Fruit fly (Drosophila melanogaster) whole organism, embryonic: ENCODE results near the gene NimC1.

ENCODE experiments used
- Abd-B ChIP-seq: fragments of 200-800 bp; sonication (Bioruptor generic); optimal IDR thresholded peaks from 2 replicates; lab custom pipeline; 2018; ENCODE audit warnings: missing biosample characterization, mild to moderate bottlenecking, missing genetic modification characterization, moderate library complexity
- Blimp-1 ChIP-seq: fragments of 200-800 bp; sonication (Bioruptor generic); optimal IDR thresholded peaks from 3 replicates; lab custom pipeline; 2018; ENCODE audit warnings: missing biosample characterization, missing genetic modification characterization, mild to moderate bottlenecking, moderate library complexity, missing genetic modification reagents
- Bteb2 ChIP-seq: fragments of 200-800 bp; sonication (Bioruptor generic); optimal IDR thresholded peaks from 2 replicates; lab custom pipeline; 2016; ENCODE audit warnings: missing biosample characterization, missing genetic modification characterization
- CG11456 ChIP-seq: fragments of 200-800 bp; sonication (Bioruptor generic); IDR thresholded peaks from 3 replicates; pipeline ENCODE4 v1.3.6; 2022; ENCODE audit warnings: missing biosample characterization, missing genetic modification characterization
- CG12071 ChIP-seq: fragments of 200-800 bp; sonication (Bioruptor generic); optimal IDR thresholded peaks from 3 replicates; lab custom pipeline; 2018; ENCODE audit warnings: missing biosample characterization, mild to moderate bottlenecking, missing genetic modification characterization
- CG12236 ChIP-seq: fragments of 200-800 bp; sonication (Bioruptor generic); optimal IDR thresholded peaks from 2 replicates; lab custom pipeline; 2016; ENCODE audit warnings: missing biosample characterization, missing genetic modification characterization
- CG14014 ChIP-seq: fragments of 200-800 bp; sonication (Bioruptor generic); IDR thresholded peaks from 2 replicates; pipeline ENCODE4 v1.3.6; 2022; ENCODE audit warnings: missing biosample characterization, missing genetic modification characterization
- CG18011 ChIP-seq: fragments of 200-800 bp; sonication (Bioruptor generic); optimal IDR thresholded peaks from 2 replicates; lab custom pipeline; 2017; ENCODE audit warnings: missing biosample characterization, missing genetic modification characterization, mild to moderate bottlenecking, moderate library complexity, missing genotype
- CG7745 ChIP-seq: fragments of 200-800 bp; sonication (Bioruptor generic); optimal IDR thresholded peaks from 2 replicates; lab custom pipeline; 2018; ENCODE audit warnings: missing biosample characterization, mild to moderate bottlenecking, missing genetic modification characterization, moderate library complexity
- CG9215 ChIP-seq: fragments of 200-800 bp; sonication (Bioruptor generic); IDR thresholded peaks from 2 replicates; pipeline ENCODE4 v1.3.6; 2022; ENCODE audit warnings: missing biosample characterization, missing genetic modification characterization
- CG9727 ChIP-seq: fragments of 200-800 bp; sonication (Bioruptor generic); optimal IDR thresholded peaks from 3 replicates; lab custom pipeline; 2017; ENCODE audit warnings: missing biosample characterization, mild to moderate bottlenecking, missing genetic modification characterization
- CG9817 ChIP-seq: fragments of 200-800 bp; sonication (Bioruptor generic); optimal IDR thresholded peaks from 2 replicates; lab custom pipeline; 2018; ENCODE audit warnings: missing biosample characterization, mild to moderate bottlenecking, missing genetic modification characterization, moderate library complexity
- Dad ChIP-seq: fragments of 200-800 bp; sonication (Bioruptor generic); optimal IDR thresholded peaks from 3 replicates; lab custom pipeline; 2016; ENCODE audit warnings: missing biosample characterization, missing genetic modification characterization
- Dek ChIP-seq: fragments of 200-800 bp; sonication (Bioruptor generic); optimal IDR thresholded peaks from 3 replicates; lab custom pipeline; 2019; ENCODE audit warnings: missing biosample characterization, mild to moderate bottlenecking, missing genetic modification characterization, moderate library complexity
- Drgx ChIP-seq: fragments of 200-800 bp; sonication (Bioruptor generic); IDR thresholded peaks from 2 replicates; pipeline ENCODE4 v1.3.6; 2022; ENCODE audit warnings: missing biosample characterization, missing genetic modification characterization
- Ets65A ChIP-seq: fragments of 200-800 bp; sonication (Bioruptor generic); peaks from one replicate; lab custom pipeline; 2016; ENCODE audit warnings: missing biosample characterization, missing genetic modification characterization
- HHEX ChIP-seq: fragments of 200-800 bp; sonication (Bioruptor generic); optimal IDR thresholded peaks from 3 replicates; lab custom pipeline; 2017; ENCODE audit warnings: missing biosample characterization, mild to moderate bottlenecking, missing genetic modification characterization, missing genetic modification reagents
- Jarid2 ChIP-seq: fragments of 200-800 bp; sonication (Bioruptor generic); optimal IDR thresholded peaks from 3 replicates; lab custom pipeline; 2017; ENCODE audit warnings: mild to moderate bottlenecking, missing biosample characterization, missing genetic modification reagents, missing genetic modification characterization
- NC2β ChIP-seq: fragments of 200-800 bp; sonication (Bioruptor generic); optimal IDR thresholded peaks from 2 replicates; lab custom pipeline; 2016; ENCODE audit warnings: missing biosample characterization, missing genetic modification characterization
- Optix ChIP-seq: fragments of 200-800 bp; sonication (Bioruptor generic); IDR thresholded peaks from 3 replicates; pipeline ENCODE4 v1.3.6; 2022; ENCODE audit warnings: missing biosample characterization, missing genetic modification characterization
- Ravus ChIP-seq: fragments of 200-800 bp; sonication (Bioruptor generic); IDR thresholded peaks from 2 replicates; pipeline ENCODE4 v1.3.6; 2022; ENCODE audit warnings: missing biosample characterization, missing genetic modification characterization
- Rx ChIP-seq: fragments of 200-800 bp; sonication (Bioruptor generic); IDR thresholded peaks from 2 replicates; pipeline ENCODE4 v1.3.6; 2022; ENCODE audit warnings: missing biosample characterization, missing genetic modification characterization
- ac ChIP-seq: fragments of 200-800 bp; sonication (Bioruptor generic); optimal IDR thresholded peaks from 3 replicates; lab custom pipeline; 2017; ENCODE audit warnings: missing biosample characterization, mild to moderate bottlenecking, missing genetic modification characterization
- al ChIP-seq: fragments of 200-800 bp; sonication (Bioruptor generic); IDR thresholded peaks from 2 replicates; pipeline ENCODE4 v1.3.6; 2022; ENCODE audit warnings: missing biosample characterization, missing genetic modification characterization
- bcd ChIP-seq: fragments of 200-800 bp; sonication (Bioruptor generic); optimal IDR thresholded peaks from 2 replicates; lab custom pipeline; 2017; ENCODE audit warnings: missing biosample characterization, mild to moderate bottlenecking, missing genetic modification characterization
- chn ChIP-seq: fragments of 200-800 bp; sonication (Bioruptor generic); optimal IDR thresholded peaks from 2 replicates; lab custom pipeline; 2016; ENCODE audit warnings: missing biosample characterization, missing genetic modification characterization
- gt ChIP-seq: fragments of 200-800 bp; sonication (Bioruptor generic); IDR thresholded peaks from 2 replicates; pipeline ENCODE4 v1.3.6; 2022; ENCODE audit warnings: missing biosample characterization, missing genetic modification characterization
- lab ChIP-seq: fragments of 200-800 bp; sonication (Bioruptor generic); optimal IDR thresholded peaks from 3 replicates; lab custom pipeline; 2017; ENCODE audit warnings: missing biosample characterization, missing genetic modification characterization, mild to moderate bottlenecking, moderate library complexity, missing genetic modification reagents
- pfk ChIP-seq: fragments of 200-800 bp; sonication (Bioruptor generic); optimal IDR thresholded peaks from 2 replicates; lab custom pipeline; 2018; ENCODE audit warnings: missing biosample characterization, mild to moderate bottlenecking, missing genetic modification characterization, moderate library complexity
- ranshi ChIP-seq: fragments of 200-800 bp; sonication (Bioruptor generic); IDR thresholded peaks from 2 replicates; pipeline ENCODE4 v1.3.6; 2022; ENCODE audit warnings: missing biosample characterization, missing genetic modification characterization
- schlank ChIP-seq: fragments of 200-800 bp; sonication (Bioruptor generic); optimal IDR thresholded peaks from 2 replicates; lab custom pipeline; 2018; ENCODE audit warnings: missing biosample characterization, mild to moderate bottlenecking, missing genetic modification characterization
- sens ChIP-seq: fragments of 200-800 bp; sonication (Bioruptor generic); peaks from one replicate; lab custom pipeline; 2016; ENCODE audit warnings: missing biosample characterization, missing genetic modification characterization
- stwl ChIP-seq: fragments of 200-800 bp; sonication (Bioruptor generic); optimal IDR thresholded peaks from 3 replicates; lab custom pipeline; 2018; ENCODE audit warnings: missing biosample characterization, mild to moderate bottlenecking, missing genetic modification characterization, moderate library complexity
- tna ChIP-seq: fragments of 200-800 bp; sonication (Bioruptor generic); IDR thresholded peaks from 2 replicates; pipeline ENCODE4 v1.3.6; 2022; ENCODE audit warnings: missing biosample characterization, missing genetic modification characterization; ENCODE audit not compliant: partially characterized antibody
- trh ChIP-seq: fragments of 200-800 bp; sonication (Bioruptor generic); optimal IDR thresholded peaks from 2 replicates; lab custom pipeline; 2016; ENCODE audit warnings: missing biosample characterization, missing genetic modification characterization
- tx ChIP-seq: fragments of 200-800 bp; sonication (Bioruptor generic); optimal IDR thresholded peaks from 2 replicates; lab custom pipeline; 2016; ENCODE audit warnings: missing biosample characterization, missing genetic modification characterization
- zen ChIP-seq: fragments of 200-800 bp; sonication (Bioruptor generic); optimal IDR thresholded peaks from 3 replicates; lab custom pipeline; 2018; ENCODE audit warnings: missing biosample characterization, mild to moderate bottlenecking, missing genetic modification characterization, moderate library complexity

Gene NimC1

DNA sequence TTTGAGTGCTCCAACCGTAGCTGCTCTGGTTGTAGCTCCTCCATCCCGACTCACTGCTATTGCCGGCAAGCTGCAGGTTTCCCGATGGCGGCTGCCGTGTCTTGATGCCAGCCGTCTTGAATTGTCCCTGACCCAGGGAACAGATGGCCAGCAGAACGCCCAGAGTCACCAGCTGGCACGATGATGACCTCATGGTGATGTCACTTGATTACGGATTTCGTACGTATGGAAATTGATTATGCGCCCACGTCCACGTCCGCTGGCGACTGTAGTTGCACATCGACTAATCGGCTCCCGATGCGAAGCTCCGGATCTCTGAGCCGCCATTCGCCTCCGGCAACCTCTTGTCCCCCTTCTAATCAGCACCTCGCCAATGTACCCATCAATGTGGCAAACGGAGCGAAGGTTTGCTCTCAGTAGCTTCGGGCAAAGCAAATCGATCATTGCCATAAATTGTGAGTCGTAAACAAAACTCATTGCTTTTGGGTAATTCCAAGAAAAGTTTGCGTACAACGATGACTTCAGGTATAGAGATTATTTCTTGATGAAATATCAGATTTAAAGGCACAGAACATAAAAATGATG lies 9.7 kb downstream of the NimC1 start, which contains the start of gene NimB2 (continued):
- TF ChIP-seq lab (GFP tag; lab: Kevin White, UChicago): no peak
- TF ChIP-seq Ravus (GFP tag; lab: Robert Waterston, UW): no peak

DNA sequence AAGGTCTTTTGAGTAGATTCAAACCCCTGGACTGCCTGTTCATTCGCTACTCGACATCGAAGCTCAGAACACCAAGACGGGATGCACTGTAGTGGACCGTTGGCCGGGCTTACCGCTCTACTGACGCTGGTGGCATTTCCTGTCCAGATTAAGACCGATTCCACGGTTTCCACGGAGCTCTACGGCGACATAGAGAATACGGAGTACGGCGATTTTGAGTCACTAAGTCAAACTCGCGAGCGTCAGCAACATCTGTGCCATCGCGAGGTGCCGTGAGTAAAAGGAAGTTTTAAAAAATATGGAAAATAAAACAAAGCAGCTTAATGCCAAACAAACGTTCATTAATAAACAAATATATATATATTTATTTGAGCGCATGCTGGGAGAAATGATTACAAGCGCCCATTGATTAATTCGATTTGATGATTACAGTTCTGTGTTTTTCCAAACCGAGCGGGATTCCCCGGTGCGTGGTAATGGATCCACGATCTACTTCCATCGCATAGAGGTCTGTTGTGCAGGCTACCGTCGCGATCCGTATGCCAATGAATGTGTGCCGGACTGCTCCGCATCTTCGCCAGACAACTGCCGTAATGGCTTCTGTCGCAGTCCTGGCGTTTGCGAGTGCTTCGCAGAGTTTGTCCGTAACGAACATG lies 13.0 kb downstream of the NimC1 start, which contains the start of gene NimB1:
Gene NimB1, plus strand, starts transcription at position 41 of the 656 bp plus-strand sequence.
- TF ChIP-seq Bteb2 (no peak), Ets65A (GFP tag; lab: Kevin White, UChicago) (peak; percentile 67)
- TF ChIP-seq, all 482 proteins: peak for 1

DNA sequence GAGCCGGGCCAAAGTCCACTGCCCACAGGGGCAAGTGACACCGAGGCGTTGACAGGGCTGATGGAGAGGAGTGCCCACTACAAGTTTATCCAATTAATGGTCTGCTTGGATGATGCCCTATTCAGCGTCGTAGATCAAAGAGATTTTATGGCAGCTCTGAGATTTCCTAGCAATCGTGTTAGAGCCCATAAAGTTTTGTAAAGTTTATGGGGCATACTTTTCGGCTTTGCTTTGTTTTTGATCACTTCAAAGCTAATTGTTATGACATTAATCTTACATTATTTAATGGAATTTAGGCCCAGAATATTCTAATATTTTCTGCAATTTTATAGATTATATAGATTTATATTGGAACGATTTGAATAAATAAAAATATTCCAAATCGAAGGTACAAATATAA lies 16.2 kb downstream of the NimC1 start:
- TF ChIP-seq Dek (tag; lab: Kevin White, UChicago) (no peak), CG9817 (tag; lab: Kevin White, UChicago) (no peak), CG12071 (no peak), sens (GFP tag; lab: Kevin White, UChicago) (no peak), bcd (GFP tag; lab: Kevin White, UChicago) (no peak), stwl (peak; percentile 50), pfk (GFP tag; lab: Kevin White, UChicago) (no peak), Blimp-1 (GFP tag; lab: Kevin White, UChicago) (no peak), trh (GFP tag; lab: Kevin White, UChicago) (no peak), schlank (tag; lab: Kevin White, UChicago) (no peak), ranshi (GFP tag; lab: Robert Waterston, UW) (no peak), Abd-B (GFP tag; lab: Kevin White, UChicago) (peak; percentile 27), Dad (GFP tag; lab: Kevin White, UChicago) (no peak), zen (tag; lab: Kevin White, UChicago) (no peak), CG9215 (no peak), CG14014 (GFP tag; lab: Robert Waterston, UW) (no peak), al (GFP tag; lab: Robert Waterston, UW) (no peak), CG11456 (GFP tag; lab: Robert Waterston, UW) (0 out of 3 replicates have a peak, but pooled peaks have one; percentile 4), HHEX (GFP tag; lab: Kevin White, UChicago) (no peak), NC2β (GFP tag; lab: Kevin White, UChicago) (no peak), Optix (GFP tag; lab: Robert Waterston, UW) (0 out of 3 replicates have a peak, but pooled peaks have one; percentile 10), CG9727 (no peak), chn (GFP tag; lab: Kevin White, UChicago) (no peak), CG18011 (GFP tag; lab: Kevin White, UChicago) (peak; percentile 95), CG7745 (tag; lab: Kevin White, UChicago) (no peak), tna (GFP tag; lab: Robert Waterston, UW) (no peak), CG12236 (GFP tag; lab: Kevin White, UChicago) (no peak), ac (no peak)

DNA sequence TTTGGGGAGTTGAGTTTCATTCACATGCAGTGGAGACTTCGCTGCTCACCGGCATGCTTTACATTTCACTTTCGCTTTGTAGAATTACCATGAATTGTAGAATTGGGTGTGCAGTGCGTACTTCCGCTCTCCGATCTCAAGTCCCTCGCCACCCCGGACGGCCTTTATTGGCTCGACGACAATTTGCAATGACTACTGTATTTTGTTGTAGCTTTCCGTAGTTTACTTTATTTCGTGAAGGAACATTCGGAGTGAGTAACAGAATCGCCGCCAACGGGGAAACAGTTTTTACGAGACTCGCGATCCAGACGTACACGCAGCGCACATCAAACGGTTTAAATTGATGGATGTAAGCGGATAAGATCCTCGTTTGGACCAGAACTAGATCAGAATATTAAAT lies 19.3 kb downstream of the NimC1 start, which contains the start of gene NimA:
Gene NimA, plus strand, starts transcription at position 301 of the 400 bp plus-strand sequence.
- no peak for TF ChIP-seq tx (GFP tag; lab: Kevin White, UChicago)
- TF ChIP-seq gt (GFP tag; lab: Robert Waterston, UW): no peak
- TF ChIP-seq Jarid2 (GFP tag; lab: Kevin White, UChicago): no peak
- TF ChIP-seq Blimp-1 (GFP tag; lab: Kevin White, UChicago): peak; percentile 17
- no peak for TF ChIP-seq ac
- TF ChIP-seq Rx (GFP tag; lab: Robert Waterston, UW): no peak
- TF ChIP-seq Drgx (GFP tag; lab: Robert Waterston, UW): 0 out of 2 replicates have a peak, but pooled peaks have one; percentile 21
